Fruit fly (Drosophila melanogaster) whole organism, prepupa: ENCODE measurements around the gene CG43050.

Experiments used
- Blimp-1 ChIP-seq: fragments of 200-800 bp; sonication (Bioruptor generic); optimal IDR thresholded peaks from 3 replicates; lab custom pipeline; 2017; ENCODE audit warnings: missing biosample characterization, missing genetic modification characterization, mild to moderate bottlenecking, moderate library complexity, missing genetic modification reagents
- CG10631 ChIP-seq: fragments of 200-800 bp; sonication (Bioruptor generic); optimal IDR thresholded peaks from 2 replicates; lab custom pipeline; 2016; ENCODE audit warnings: missing biosample characterization, missing genetic modification characterization
- CG10669 ChIP-seq: fragments of 200-800 bp; sonication (Bioruptor generic); optimal IDR thresholded peaks from 3 replicates; lab custom pipeline; 2018; ENCODE audit warnings: missing biosample characterization, mild to moderate bottlenecking, missing genetic modification characterization, moderate library complexity
- CG11294 ChIP-seq: fragments of 200-800 bp; sonication (Bioruptor generic); IDR thresholded peaks from 2 replicates; pipeline ENCODE4 v1.3.6; 2022; ENCODE audit warnings: missing biosample characterization, missing genetic modification characterization
- CG11902 ChIP-seq: fragments of 200-800 bp; sonication (Bioruptor generic); optimal IDR thresholded peaks from 3 replicates; lab custom pipeline; 2016; ENCODE audit warnings: missing biosample characterization, missing genetic modification characterization
- CG1621 ChIP-seq: fragments of 200-800 bp; sonication (Bioruptor generic); optimal IDR thresholded peaks from 3 replicates; lab custom pipeline; 2018; ENCODE audit warnings: missing biosample characterization, mild to moderate bottlenecking, missing genetic modification characterization
- CG3032 ChIP-seq: fragments of 200-800 bp; optimal IDR thresholded peaks from 2 replicates; lab custom pipeline; 2019; ENCODE audit warnings: missing biosample characterization, mild to moderate bottlenecking, missing genetic modification characterization, moderate library complexity
- CG34406 ChIP-seq: fragments of 200-800 bp; sonication (Bioruptor generic); optimal IDR thresholded peaks from 3 replicates; lab custom pipeline; 2016; ENCODE audit warnings: missing biosample characterization, missing genetic modification characterization
- CG6163 ChIP-seq: fragments of 200-800 bp; sonication (Bioruptor generic); IDR thresholded peaks from 3 replicates; pipeline ENCODE4 v1.3.6; 2022; ENCODE audit warnings: missing biosample characterization, missing genetic modification characterization
- CG6808 ChIP-seq: fragments of 200-800 bp; sonication (Bioruptor generic); optimal IDR thresholded peaks from 3 replicates; lab custom pipeline; 2017; ENCODE audit warnings: missing biosample characterization, missing genetic modification characterization, mild to moderate bottlenecking, moderate library complexity, missing genetic modification reagents
- CG7368 ChIP-seq: fragments of 200-800 bp; sonication (Bioruptor generic); optimal IDR thresholded peaks from 3 replicates; lab custom pipeline; 2016; ENCODE audit warnings: missing biosample characterization, missing genetic modification characterization
- CG8119 ChIP-seq: fragments of 200-800 bp; sonication (Bioruptor generic); IDR thresholded peaks from 3 replicates; pipeline ENCODE4 v1.3.6; 2022; ENCODE audit warnings: missing biosample characterization, missing genetic modification characterization
- CG9139 ChIP-seq: fragments of 200-800 bp; sonication (Bioruptor generic); optimal IDR thresholded peaks from 3 replicates; lab custom pipeline; 2017; ENCODE audit warnings: missing biosample characterization, mild to moderate bottlenecking, missing genetic modification characterization
- Eip75B ChIP-seq: fragments of 200-800 bp; sonication (Bioruptor generic); optimal IDR thresholded peaks from 3 replicates; lab custom pipeline; 2016; ENCODE audit warnings: missing biosample characterization, missing genetic modification characterization
- Eip78C ChIP-seq: fragments of 200-800 bp; sonication (Bioruptor generic); peaks from one replicate; lab custom pipeline; 2016; ENCODE audit warnings: missing biosample characterization, missing genetic modification characterization
- Ets21C ChIP-seq: fragments of 200-800 bp; sonication (Bioruptor generic); optimal IDR thresholded peaks from 3 replicates; lab custom pipeline; 2016; ENCODE audit warnings: missing biosample characterization, missing genetic modification characterization
- Ets96B ChIP-seq: fragments of 200-800 bp; optimal IDR thresholded peaks from 2 replicates; lab custom pipeline; 2019; ENCODE audit warnings: missing biosample characterization, mild to moderate bottlenecking, missing genetic modification characterization, moderate library complexity
- Gug ChIP-seq: fragments of 200-800 bp; sonication (Bioruptor generic); IDR thresholded peaks from 2 replicates; pipeline ENCODE4 v1.3.6; 2022; ENCODE audit warnings: missing biosample characterization, missing genetic modification characterization
- Hr38 ChIP-seq: sonication (Bioruptor generic); optimal IDR thresholded peaks from 2 replicates; lab custom pipeline; 2016; ENCODE audit warnings: missing biosample characterization, missing genetic modification characterization
- Hr39 ChIP-seq: fragments of 200-800 bp; sonication (Bioruptor generic); optimal IDR thresholded peaks from 2 replicates; lab custom pipeline; 2016; ENCODE audit warnings: missing biosample characterization, missing genetic modification characterization
- OdsH ChIP-seq: fragments of 200-800 bp; sonication (Bioruptor generic); optimal IDR thresholded peaks from 3 replicates; lab custom pipeline; 2016; ENCODE audit warnings: missing biosample characterization, missing genetic modification characterization
- Smox ChIP-seq: fragments of 200-800 bp; sonication (Bioruptor generic); optimal IDR thresholded peaks from 3 replicates; lab custom pipeline; 2016; ENCODE audit warnings: missing biosample characterization, missing genetic modification characterization
- Sox102F ChIP-seq: fragments of 200-800 bp; sonication (Bioruptor generic); optimal IDR thresholded peaks from 2 replicates; lab custom pipeline; 2016; ENCODE audit warnings: missing biosample characterization, mild to moderate bottlenecking, missing genetic modification characterization
- Sox14 ChIP-seq: fragments of 200-800 bp; sonication (Bioruptor generic); optimal IDR thresholded peaks from 3 replicates; lab custom pipeline; 2016; ENCODE audit warnings: missing biosample characterization, missing genetic modification characterization
- cyc ChIP-seq: fragments of 200-800 bp; sonication (Bioruptor generic); optimal IDR thresholded peaks from 3 replicates; lab custom pipeline; 2016; ENCODE audit warnings: missing biosample characterization, missing genetic modification characterization
- dsx ChIP-seq: fragments of 200-800 bp; optimal IDR thresholded peaks from 3 replicates; lab custom pipeline; 2019; ENCODE audit warnings: missing biosample characterization, mild to moderate bottlenecking, missing genetic modification characterization, moderate library complexity; ENCODE audit not compliant: poor library complexity, severe bottlenecking
- eg ChIP-seq: fragments of 200-800 bp; sonication (Bioruptor generic); IDR thresholded peaks from 3 replicates; pipeline ENCODE4 v1.3.6; 2022; ENCODE audit warnings: missing biosample characterization, missing genetic modification characterization
- fd59A ChIP-seq: fragments of 200-800 bp; sonication (Bioruptor generic); optimal IDR thresholded peaks from 2 replicates; lab custom pipeline; 2017; ENCODE audit warnings: missing biosample characterization, mild to moderate bottlenecking, missing genetic modification characterization, missing genetic modification reagents
- lz ChIP-seq: fragments of 200-800 bp; sonication (Bioruptor generic); optimal IDR thresholded peaks from 3 replicates; lab custom pipeline; 2016; ENCODE audit warnings: missing biosample characterization, missing genetic modification characterization
- net ChIP-seq: fragments of 200-800 bp; sonication (Bioruptor generic); optimal IDR thresholded peaks from 3 replicates; lab custom pipeline; 2016; ENCODE audit warnings: missing biosample characterization, missing genetic modification characterization
- spab ChIP-seq: fragments of 200-800 bp; sonication (Bioruptor generic); optimal IDR thresholded peaks from 2 replicates; lab custom pipeline; 2017; ENCODE audit warnings: missing biosample characterization, mild to moderate bottlenecking, missing genetic modification characterization, missing genetic modification reagents
- ss ChIP-seq, 2 experiments: fragments of 200-800 bp; sonication (Bioruptor generic); optimal IDR thresholded peaks; 2 replicates in 1 of 2; 3 replicates in 1 of 2; lab custom pipeline; 2017 to 2018; ENCODE audit warnings: mild to moderate bottlenecking in 2 of 2, missing biosample characterization in 2 of 2, missing genetic modification characterization in 2 of 2, moderate library complexity in 1 of 2
- svp ChIP-seq: fragments of 200-800 bp; sonication (Bioruptor generic); peaks from one replicate; lab custom pipeline; 2016; ENCODE audit warnings: missing biosample characterization, missing genetic modification characterization

CG43050 gene

DNA sequence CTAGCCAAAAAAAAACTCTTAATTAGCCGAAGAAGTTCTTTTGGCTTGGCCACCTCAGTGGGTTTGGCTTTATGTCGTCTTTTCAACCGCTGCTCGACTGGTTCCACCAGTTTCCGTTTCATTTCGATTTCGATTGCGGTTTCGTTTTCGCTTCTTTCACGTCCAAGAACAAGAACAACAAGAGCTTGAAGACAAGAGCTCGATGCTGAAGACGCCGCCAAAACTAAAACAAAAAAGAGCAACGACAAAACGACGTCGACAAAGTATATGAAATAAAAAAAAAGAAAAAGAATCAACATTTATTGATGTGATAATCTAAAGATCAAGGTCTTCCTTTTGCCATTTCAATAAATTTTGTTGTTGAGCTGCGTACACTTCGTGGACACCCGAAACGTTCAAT, 3.4 kb downstream of the CG43050 start:
- no peak for TF ChIP-seq eg (GFP tag; lab: Robert Waterston, UW)
- no peak for TF ChIP-seq CG3032
- TF ChIP-seq CG9139: peak; percentile 60
- TF ChIP-seq CG10669: no peak
- TF ChIP-seq spab (GFP tag; lab: Kevin White, UChicago): peak; percentile 36
- TF ChIP-seq CG1621 (tag; lab: Kevin White, UChicago): peak; percentile 23
- peak; percentile 83 for TF ChIP-seq Blimp-1
- peak; percentile 40 for TF ChIP-seq dsx (GFP tag; lab: Kevin White, UChicago)
- TF ChIP-seq ss (GFP tag; optimal IDR thresholded peaks at IDR 0.05; lab: Kevin White, UChicago): peak; percentile 53 to 55
- peak; percentile 23 for TF ChIP-seq fd59A (GFP tag; lab: Kevin White, UChicago)
- peak; percentile 43 for TF ChIP-seq CG6808 (GFP tag; lab: Kevin White, UChicago)
- TF ChIP-seq Eip78C: peak; percentile 37

dm6 chr2L:13130291-13130690, 11.2 kb downstream of the CG43050 start, which contains the start of gene CG5122:
Gene CG5122 (plus strand): TSS chr2L:13130591.
- TF ChIP-seq Gug (GFP tag; lab: Robert Waterston, UW): no peak
- TF ChIP-seq Blimp-1: no peak
- no peak for TF ChIP-seq CG3032
- TF ChIP-seq Hr39 (GFP tag; lab: Kevin White, UChicago): no peak
- TF ChIP-seq net (GFP tag; lab: Kevin White, UChicago): no peak
- TF ChIP-seq OdsH (GFP tag; lab: Kevin White, UChicago): no peak
- no peak for TF ChIP-seq Eip75B
- no peak for TF ChIP-seq Eip78C
- TF ChIP-seq Smox (GFP tag; lab: Kevin White, UChicago): no peak
- TF ChIP-seq lz (GFP tag; lab: Kevin White, UChicago): no peak
- no peak for TF ChIP-seq Ets21C

- TF ChIP-seq svp (no peak), cyc (GFP tag; lab: Kevin White, UChicago) (no peak), Smox (GFP tag; lab: Kevin White, UChicago) (no peak), Ets96B (tag; lab: Kevin White, UChicago) (no peak), CG10631 (GFP tag; lab: Kevin White, UChicago) (no peak), CG9139 (no peak), spab (GFP tag; lab: Kevin White, UChicago) (no peak)
These were observed 16.8 kb downstream of the CG43050 start for dm6 chr2L:13135929-13136328.

- TF ChIP-seq CG6163 (GFP tag; lab: Robert Waterston, UW) (no peak), OdsH (GFP tag; lab: Kevin White, UChicago) (no peak), CG8119 (GFP tag; lab: Robert Waterston, UW) (no peak), CG11902 (no peak), Sox14 (GFP tag; lab: Kevin White, UChicago) (no peak), Ets96B (tag; lab: Kevin White, UChicago) (no peak), CG11294 (GFP tag; lab: Robert Waterston, UW) (no peak), spab (GFP tag; lab: Kevin White, UChicago) (no peak), dsx (GFP tag; lab: Kevin White, UChicago) (no peak), CG9139 (no peak), Sox102F (GFP tag; lab: Kevin White, UChicago) (no peak)
These were observed 21.8 kb downstream of the CG43050 start for dm6 chr2L:13140891-13141290.

DNA sequence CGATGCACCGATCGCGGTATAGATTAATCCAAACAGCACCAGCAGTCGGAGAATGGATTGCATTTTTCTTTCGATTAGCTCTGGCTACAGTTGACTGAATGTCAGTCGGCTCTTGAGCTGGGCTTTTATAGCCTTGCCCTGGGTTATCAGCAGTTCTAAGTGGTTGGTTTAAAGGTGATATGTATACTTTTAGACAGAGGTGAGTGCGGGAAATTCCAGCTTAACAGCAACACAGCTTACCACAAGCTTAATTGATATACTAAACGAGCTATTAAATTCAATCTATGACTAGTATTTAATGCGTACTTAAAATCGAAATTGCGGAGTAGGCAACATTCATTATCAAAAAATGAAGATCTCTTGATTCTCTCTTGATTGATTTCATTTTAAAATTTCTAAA, 23.7 kb downstream of the CG43050 start, which contains the start of gene CG9928:
Gene CG9928, minus strand, starts transcription at position 101 of the 400 bp plus-strand sequence.
- TF ChIP-seq svp (peak; percentile 81), CG7368 (no peak)

DNA sequence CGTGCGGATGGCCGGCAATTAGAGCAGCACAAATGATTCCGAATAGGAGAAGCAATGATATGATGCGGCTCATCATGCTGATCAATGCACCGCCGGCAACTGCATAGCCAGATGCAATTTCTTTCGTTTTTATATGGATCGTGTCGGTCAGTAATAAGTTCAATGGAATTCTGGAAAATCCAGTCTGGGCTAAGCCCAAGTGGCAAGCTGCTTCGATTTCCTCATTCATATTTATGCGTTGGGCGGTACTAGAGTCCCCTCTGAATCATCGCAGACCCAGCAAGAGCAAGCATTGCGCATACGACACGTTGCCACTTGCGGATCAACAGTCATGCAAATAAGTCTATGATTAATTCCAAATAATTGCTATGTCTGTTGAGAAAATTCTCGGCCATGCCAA, 24.4 kb downstream of the CG43050 start, which contains the start of gene CG16978:
Gene CG16978, minus strand, starts transcription at position 101 of the 400 bp plus-strand sequence.
- TF ChIP-seq Hr38 (no peak), Ets21C (no peak), CG8119 (GFP tag; lab: Robert Waterston, UW) (no peak), Gug (GFP tag; lab: Robert Waterston, UW) (no peak), Eip78C (no peak), CG34406 (GFP tag; lab: Kevin White, UChicago) (no peak)
- TF ChIP-seq, all 60 proteins: peak for 0
